Worm (Caenorhabditis elegans) whole organism, midembryonic: Measurements from ENCODE around the gene nhr-96.

Experiments
- T22C8.4 ChIP-seq: fragments of 200-800 bp; sonication (Bioruptor generic); IDR thresholded peaks from 2 replicates; pipeline ENCODE4 v1.3.6; 2022; ENCODE audit warnings: missing genetic modification characterization, missing compliant biosample characterization
- cog-1 ChIP-seq: sonication (generic microtip); optimal IDR thresholded peaks from 2 replicates; lab custom pipeline; 2016; ENCODE audit warnings: missing genetic modification characterization, missing compliant biosample characterization
- flt-1 ChIP-seq: fragments of 200-800 bp; sonication (Bioruptor generic); IDR thresholded peaks from 2 replicates; pipeline ENCODE4 v1.3.6; 2022; ENCODE audit warnings: missing genetic modification characterization, missing compliant biosample characterization
- klf-2 ChIP-seq: fragments of 200-800 bp; sonication (Bioruptor generic); conservative IDR thresholded peaks from 2 replicates; pipeline ENCODE4 v1.3.6; 2022; ENCODE audit warnings: missing genetic modification reagents, missing genetic modification characterization, missing compliant biosample characterization
- med-1 ChIP-seq: sonication (generic microtip); optimal IDR thresholded peaks from 2 replicates; lab custom pipeline; 2017; ENCODE audit warnings: missing genetic modification characterization, mild to moderate bottlenecking, missing compliant biosample characterization, antibody characterized with exemption, missing genetic modification reagents; ENCODE audit not compliant: insufficient read depth
- ref-1 ChIP-seq: fragments of 200-800 bp; sonication (Bioruptor generic); conservative IDR thresholded peaks from 2 replicates; pipeline ENCODE4 v1.3.6; 2022; ENCODE audit warnings: missing genetic modification reagents, missing genetic modification characterization, missing compliant biosample characterization
- tab-1 ChIP-seq: fragments of 200-800 bp; sonication (Bioruptor generic); IDR thresholded peaks from 2 replicates; pipeline ENCODE4 v1.3.6; 2022; ENCODE audit warnings: missing genetic modification characterization, missing compliant biosample characterization
- ztf-23 ChIP-seq: fragments of 200-800 bp; sonication (Bioruptor generic); IDR thresholded peaks from 2 replicates; pipeline ENCODE4 v1.3.6; 2022; ENCODE audit warnings: missing genetic modification reagents, missing genetic modification characterization, missing compliant biosample characterization
- ztf-29 ChIP-seq: fragments of 200-800 bp; sonication (Bioruptor generic); IDR thresholded peaks from 2 replicates; pipeline ENCODE4 v1.3.6; 2022; ENCODE audit warnings: missing genetic modification reagents, missing genetic modification characterization, missing compliant biosample characterization

nhr-96 gene

ce11 chrV:2221764-2222163 is 11.5 kb upstream of the nhr-96 start, which contains the start of gene nhr-128:
Gene nhr-128 (plus strand): TSS chrV:2222064.
- no peak for TF ChIP-seq tab-1 (GFP tag; lab: Robert Waterston, UW)
- no peak for TF ChIP-seq ref-1 (GFP tag; lab: Robert Waterston, UW)
- no peak for TF ChIP-seq flt-1 (GFP tag; lab: Robert Waterston, UW)
- TF ChIP-seq ztf-29 (GFP tag; lab: Robert Waterston, UW) = no peak
- no peak for TF ChIP-seq cog-1 (tag; lab: Kevin White, UChicago)
- no peak for TF ChIP-seq ztf-23 (GFP tag; lab: Robert Waterston, UW)

DNA sequence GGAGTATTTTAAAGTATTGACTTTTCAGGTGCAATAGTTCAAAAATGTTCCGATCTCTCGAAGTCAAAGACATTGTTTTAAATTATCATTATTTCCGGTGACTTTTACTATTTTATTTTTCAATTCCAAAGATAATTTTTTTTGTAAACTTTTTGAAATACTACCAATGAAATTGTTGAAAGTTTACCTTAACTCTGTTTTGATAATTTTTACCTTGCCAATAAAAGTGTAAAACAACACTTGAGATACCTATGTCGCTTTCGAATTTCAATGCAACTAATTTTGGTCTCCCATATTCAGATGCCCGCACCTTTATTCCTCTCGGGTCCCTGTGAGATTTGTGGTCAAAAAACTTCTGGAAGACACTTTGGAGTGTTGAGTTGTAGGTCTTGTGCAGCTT is 8.1 kb upstream of the nhr-96 start, which contains the start of gene nhr-103:
TSS of gene nhr-103 (plus strand) at position 301 of the 400 bp plus-strand sequence.
- no peak for TF ChIP-seq med-1 (GFP tag; lab: Kevin White, UChicago)
- TF ChIP-seq ref-1 (GFP tag; lab: Robert Waterston, UW) = no peak
- TF ChIP-seq klf-2 (GFP tag; lab: Robert Waterston, UW) = no peak
- no peak for TF ChIP-seq ztf-23 (GFP tag; lab: Robert Waterston, UW)
- TF ChIP-seq T22C8.4 (GFP tag; lab: Robert Waterston, UW) = no peak
- TF ChIP-seq cog-1 (tag; lab: Kevin White, UChicago) = no peak
- TF ChIP-seq ztf-29 (GFP tag; lab: Robert Waterston, UW) = no peak
- no peak for TF ChIP-seq flt-1 (GFP tag; lab: Robert Waterston, UW)
- no peak for TF ChIP-seq tab-1 (GFP tag; lab: Robert Waterston, UW)

DNA sequence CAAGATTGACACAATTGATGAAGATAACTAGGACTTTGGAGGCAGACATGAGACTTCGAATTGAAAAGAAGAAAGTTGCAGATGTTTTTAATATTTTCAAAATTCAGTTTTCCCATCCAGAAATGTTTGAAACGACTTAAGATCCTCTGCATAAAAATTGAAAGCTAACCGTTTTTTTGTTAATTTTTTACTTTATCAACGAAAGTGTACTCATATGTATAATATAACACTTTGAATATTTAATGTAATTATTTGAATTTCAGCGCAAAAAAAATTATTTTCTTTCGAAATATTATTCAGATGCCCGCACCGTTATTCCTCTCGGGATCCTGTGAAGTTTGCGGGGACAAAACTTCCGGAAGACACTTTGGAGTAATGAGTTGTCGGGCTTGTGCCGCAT is 6.4 kb upstream of the nhr-96 start, which contains the start of gene nhr-18:
TSS of gene nhr-18 (plus strand) at position 301 of the 400 bp plus-strand sequence.
- TF ChIP-seq flt-1 (GFP tag; lab: Robert Waterston, UW) (no peak), ref-1 (GFP tag; lab: Robert Waterston, UW) (no peak), cog-1 (tag; lab: Kevin White, UChicago) (no peak), ztf-29 (GFP tag; lab: Robert Waterston, UW) (no peak), klf-2 (GFP tag; lab: Robert Waterston, UW) (no peak), med-1 (GFP tag; lab: Kevin White, UChicago) (no peak), tab-1 (GFP tag; lab: Robert Waterston, UW) (no peak)

- TF ChIP-seq ref-1 (GFP tag; lab: Robert Waterston, UW) (no peak), klf-2 (GFP tag; lab: Robert Waterston, UW) (no peak), ztf-23 (GFP tag; lab: Robert Waterston, UW) (no peak), tab-1 (GFP tag; lab: Robert Waterston, UW) (no peak), flt-1 (GFP tag; lab: Robert Waterston, UW) (no peak), ztf-29 (GFP tag; lab: Robert Waterston, UW) (no peak), T22C8.4 (GFP tag; lab: Robert Waterston, UW) (no peak), cog-1 (tag; lab: Kevin White, UChicago) (no peak), med-1 (GFP tag; lab: Kevin White, UChicago) (no peak)
These were observed 4.5 kb upstream of the nhr-96 start, which contains the start of gene nhr-126 for ce11 chrV:2228781-2229180. Gene nhr-126 (plus strand): TSS chrV:2229081.

DNA sequence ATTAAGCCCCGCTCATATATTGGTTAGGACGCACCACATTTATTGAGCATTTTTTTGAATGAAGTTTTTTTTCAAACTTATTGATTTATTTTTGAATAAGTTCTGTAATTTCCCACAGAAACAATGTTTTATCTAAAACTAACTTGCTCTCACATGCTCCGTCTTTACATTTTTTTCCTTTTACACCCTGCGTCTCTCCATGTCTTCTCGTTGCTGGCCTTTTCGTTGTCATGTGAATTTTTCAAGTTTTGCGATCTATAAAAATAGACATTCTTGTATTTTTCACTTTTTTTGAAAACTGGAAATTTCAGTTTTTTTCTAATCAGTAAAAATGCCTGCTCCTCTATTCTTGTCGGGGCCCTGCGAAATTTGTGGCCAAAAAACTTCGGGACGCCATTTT is 2.4 kb upstream of the nhr-96 start, which contains the start of gene nhr-134:
TSS of gene nhr-134 (plus strand) at position 312 of the 400 bp plus-strand sequence.
- TF ChIP-seq klf-2 (GFP tag; lab: Robert Waterston, UW) (no peak), tab-1 (GFP tag; lab: Robert Waterston, UW) (no peak), flt-1 (GFP tag; lab: Robert Waterston, UW) (no peak), ztf-29 (GFP tag; lab: Robert Waterston, UW) (no peak), med-1 (GFP tag; lab: Kevin White, UChicago) (no peak)

DNA sequence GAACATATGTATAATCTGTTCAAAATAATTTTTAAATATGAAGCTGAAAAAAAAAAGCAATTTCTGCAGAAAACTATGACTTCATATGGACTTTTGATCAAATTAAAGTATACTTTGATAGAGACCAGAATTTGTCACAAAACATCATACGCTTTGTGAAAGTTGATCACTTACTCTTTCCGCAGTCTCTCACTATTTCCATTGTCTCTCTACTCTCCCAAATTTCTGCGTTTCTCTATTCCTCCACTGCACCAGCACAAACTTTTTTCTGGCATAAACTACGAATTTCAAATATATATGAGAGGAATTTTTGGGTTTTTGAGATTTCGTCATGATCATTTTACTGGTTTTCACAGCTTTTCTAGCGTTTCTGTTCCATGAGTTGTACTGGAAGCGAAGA is 2.6 kb downstream of the nhr-96 start, which contains the start of gene cyp-33C4:
TSS of gene cyp-33C4 (plus strand) at position 293 of the 400 bp plus-strand sequence.
- TF ChIP-seq T22C8.4 (GFP tag; lab: Robert Waterston, UW) (no peak), med-1 (GFP tag; lab: Kevin White, UChicago) (no peak), ztf-29 (GFP tag; lab: Robert Waterston, UW) (no peak), klf-2 (GFP tag; lab: Robert Waterston, UW) (no peak), flt-1 (GFP tag; lab: Robert Waterston, UW) (no peak), ref-1 (GFP tag; lab: Robert Waterston, UW) (no peak), tab-1 (GFP tag; lab: Robert Waterston, UW) (no peak), cog-1 (tag; lab: Kevin White, UChicago) (no peak), ztf-23 (GFP tag; lab: Robert Waterston, UW) (no peak)

- no peak for TF ChIP-seq ztf-23 (GFP tag; lab: Robert Waterston, UW)
- no peak for TF ChIP-seq klf-2 (GFP tag; lab: Robert Waterston, UW)
- no peak for TF ChIP-seq flt-1 (GFP tag; lab: Robert Waterston, UW)
- no peak for TF ChIP-seq cog-1 (tag; lab: Kevin White, UChicago)
- TF ChIP-seq ztf-29 (GFP tag; lab: Robert Waterston, UW) = no peak
- TF ChIP-seq tab-1 (GFP tag; lab: Robert Waterston, UW) = no peak
- TF ChIP-seq med-1 (GFP tag; lab: Kevin White, UChicago) = no peak
- TF ChIP-seq ref-1 (GFP tag; lab: Robert Waterston, UW) = no peak
- TF ChIP-seq T22C8.4 (GFP tag; lab: Robert Waterston, UW) = no peak
These were observed 4.7 kb downstream of the nhr-96 start for ce11 chrV:2238012-2238411.

DNA sequence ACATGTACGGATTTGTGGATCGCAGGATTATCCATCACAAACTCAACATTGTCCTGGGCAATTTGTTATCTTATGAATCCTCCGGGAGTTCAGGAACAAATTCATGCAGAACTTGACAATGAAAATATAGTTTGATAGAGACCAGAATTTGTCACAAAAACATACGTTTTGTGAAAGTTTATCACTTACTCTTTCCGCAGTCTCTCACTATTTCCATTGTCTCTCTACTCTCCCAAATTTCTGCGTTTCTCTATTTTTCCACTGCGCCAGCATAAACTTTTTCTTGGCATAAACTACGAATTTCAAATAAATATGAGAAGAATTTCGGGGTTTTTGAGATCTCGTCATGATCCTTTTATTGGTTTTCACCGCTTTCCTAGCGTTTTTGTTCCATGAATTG is 9.4 kb downstream of the nhr-96 start, which contains the start of gene cyp-33C3:
TSS of gene cyp-33C3 (plus strand) at position 149 of the 400 bp plus-strand sequence.
- no peak for TF ChIP-seq tab-1 (GFP tag; lab: Robert Waterston, UW)
- TF ChIP-seq T22C8.4 (GFP tag; lab: Robert Waterston, UW) = no peak
- no peak for TF ChIP-seq klf-2 (GFP tag; lab: Robert Waterston, UW)
- no peak for TF ChIP-seq ztf-23 (GFP tag; lab: Robert Waterston, UW)

ce11 chrV:2244751-2245150 is 11.5 kb downstream of the nhr-96 start, which contains the start of gene cyp-33C5:
Gene cyp-33C5 (plus strand): TSS chrV:2245004.
- TF ChIP-seq cog-1 (tag; lab: Kevin White, UChicago) = no peak
- TF ChIP-seq flt-1 (GFP tag; lab: Robert Waterston, UW) = no peak
- no peak for TF ChIP-seq tab-1 (GFP tag; lab: Robert Waterston, UW)
- TF ChIP-seq T22C8.4 (GFP tag; lab: Robert Waterston, UW) = no peak
- no peak for TF ChIP-seq ztf-29 (GFP tag; lab: Robert Waterston, UW)
- no peak for TF ChIP-seq klf-2 (GFP tag; lab: Robert Waterston, UW)
